Worm (Caenorhabditis elegans) whole organism, young adult: Measurements from ENCODE around the gene ilys-6.

Experiments used
- B0019.2 ChIP-seq: fragments of 200-800 bp; sonication (Bioruptor generic); conservative IDR thresholded peaks from 2 replicates; pipeline ENCODE4 v1.3.6; 2022; ENCODE audit warnings: missing genetic modification reagents, missing genetic modification characterization, missing compliant biosample characterization
- B0035.1 ChIP-seq: sonication (generic microtip); optimal IDR thresholded peaks from 2 replicates; lab custom pipeline; 2016; ENCODE audit warnings: missing genetic modification characterization, mild to moderate bottlenecking, missing compliant biosample characterization, missing genotype, missing genetic modification reagents
- F52B5.7 ChIP-seq: sonication (generic microtip); optimal IDR thresholded peaks from 2 replicates; lab custom pipeline; 2016; ENCODE audit warnings: mild to moderate bottlenecking, missing genetic modification characterization, missing compliant biosample characterization
- F55B11.4 ChIP-seq: sonication (generic microtip); optimal IDR thresholded peaks from 2 replicates; lab custom pipeline; 2016; ENCODE audit warnings: missing compliant biosample characterization, missing genetic modification characterization, borderline replicate concordance; ENCODE audit not compliant: insufficient read depth
- F57A8.1 ChIP-seq: fragments of 200-800 bp; sonication (Bioruptor generic); optimal IDR thresholded peaks from 2 replicates; lab custom pipeline; 2018; ENCODE audit warnings: mild to moderate bottlenecking, missing genetic modification characterization, moderate library complexity, missing compliant biosample characterization
- K11D2.4 ChIP-seq: fragments of 200-800 bp; sonication (Bioruptor generic); IDR thresholded peaks from 2 replicates; pipeline ENCODE4 v1.3.6; 2022; ENCODE audit warnings: missing genetic modification reagents, missing genetic modification characterization, missing compliant biosample characterization
- K12H6.12 ChIP-seq: fragments of 200-800 bp; sonication (Bioruptor generic); optimal IDR thresholded peaks from 2 replicates; lab custom pipeline; 2018; ENCODE audit warnings: mild to moderate bottlenecking, missing genetic modification characterization, missing compliant biosample characterization
- T07F8.4 ChIP-seq: sonication (generic microtip); optimal IDR thresholded peaks from 2 replicates; lab custom pipeline; 2016; ENCODE audit warnings: mild to moderate bottlenecking, missing genetic modification characterization, moderate library complexity, missing compliant biosample characterization
- T26A5.8 ChIP-seq: sonication (generic microtip); optimal IDR thresholded peaks from 2 replicates; lab custom pipeline; 2016; ENCODE audit warnings: missing genetic modification characterization, missing compliant biosample characterization
- Y67H2A.10 ChIP-seq: fragments of 200-800 bp; sonication (Bioruptor generic); conservative IDR thresholded peaks from 2 replicates; pipeline ENCODE4 v1.3.6; 2022; ENCODE audit warnings: missing genetic modification reagents, missing genetic modification characterization, missing compliant biosample characterization
- Y95B8A.8 ChIP-seq: fragments of 200-800 bp; sonication (Bioruptor generic); IDR thresholded peaks from 2 replicates; pipeline ENCODE4 v1.3.6; 2022; ENCODE audit warnings: missing genetic modification reagents, missing genetic modification characterization, missing compliant biosample characterization
- attf-3 ChIP-seq: fragments of 200-800 bp; sonication (Bioruptor generic); conservative IDR thresholded peaks from 2 replicates; pipeline ENCODE4 v1.3.6; 2022; ENCODE audit warnings: missing genetic modification reagents, missing genetic modification characterization, missing compliant biosample characterization
- attf-5 ChIP-seq: fragments of 200-800 bp; sonication (Bioruptor generic); optimal IDR thresholded peaks from 2 replicates; lab custom pipeline; 2018; ENCODE audit warnings: mild to moderate bottlenecking, missing genetic modification characterization, missing compliant biosample characterization
- ccch-3 ChIP-seq: fragments of 200-800 bp; sonication (Bioruptor generic); optimal IDR thresholded peaks from 2 replicates; lab custom pipeline; 2018; ENCODE audit warnings: mild to moderate bottlenecking, missing genetic modification characterization, missing compliant biosample characterization
- cebp-1 ChIP-seq, 2 experiments: fragments of 200-800 bp in 1 of 2; sonication (Bioruptor generic) in 1 of 2; sonication (generic microtip) in 1 of 2; IDR thresholded peaks in 1 of 2; optimal IDR thresholded peaks in 1 of 2; 2 replicates each; pipeline versions ENCODE4 v1.3.6 to Lab custom; 2017 to 2022; ENCODE audit warnings: missing compliant biosample characterization in 2 of 2, missing genetic modification characterization in 2 of 2, mild to moderate bottlenecking in 1 of 2, missing genetic modification reagents in 1 of 2, moderate library complexity in 1 of 2
- ceh-58 ChIP-seq: fragments of 200-800 bp; sonication (Bioruptor generic); IDR thresholded peaks from 2 replicates; pipeline ENCODE4 v1.3.6; 2022; ENCODE audit warnings: missing genetic modification characterization, missing compliant biosample characterization
- ceh-79 ChIP-seq: sonication (generic microtip); optimal IDR thresholded peaks from 2 replicates; lab custom pipeline; 2017; ENCODE audit warnings: mild to moderate bottlenecking, missing genetic modification characterization, missing compliant biosample characterization
- chd-7 ChIP-seq: sonication (generic microtip); optimal IDR thresholded peaks from 2 replicates; lab custom pipeline; 2016; ENCODE audit warnings: mild to moderate bottlenecking, missing genetic modification characterization, moderate library complexity, missing compliant biosample characterization
- dox-1 ChIP-seq: fragments of 200-800 bp; sonication (Bioruptor generic); IDR thresholded peaks from 2 replicates; pipeline ENCODE4 v1.3.6; 2022; ENCODE audit warnings: missing genetic modification reagents, missing genetic modification characterization, missing compliant biosample characterization
- efl-1 ChIP-seq: fragments of 150-350 bp; optimal IDR thresholded peaks from 2 replicates; lab custom pipeline; 2014; ENCODE audit warnings: missing biosample characterization, missing genetic modification reagents, missing genetic modification characterization
- egrh-3 ChIP-seq: fragments of 200-800 bp; sonication (Bioruptor generic); IDR thresholded peaks from 2 replicates; pipeline ENCODE4 v1.3.6; 2022; ENCODE audit warnings: missing genetic modification reagents, missing genetic modification characterization, missing compliant biosample characterization
- ekl-4 ChIP-seq: fragments of 200-800 bp; sonication (Bioruptor generic); IDR thresholded peaks from 2 replicates; pipeline ENCODE4 v1.3.6; 2022; ENCODE audit warnings: missing genetic modification reagents, missing genetic modification characterization, missing compliant biosample characterization
- him-1 ChIP-seq: sonication (generic microtip); optimal IDR thresholded peaks from 2 replicates; lab custom pipeline; 2016; ENCODE audit warnings: missing genotype, missing genetic modification reagents, missing genetic modification characterization, missing compliant biosample characterization
- hlh-12 ChIP-seq: sonication (generic microtip); optimal IDR thresholded peaks from 2 replicates; lab custom pipeline; 2016; ENCODE audit warnings: missing genetic modification characterization, missing compliant biosample characterization
- hmg-1.2 ChIP-seq: fragments of 200-800 bp; sonication (Bioruptor generic); IDR thresholded peaks from 2 replicates; pipeline ENCODE4 v1.3.6; 2022; ENCODE audit warnings: missing genetic modification reagents, missing genetic modification characterization, missing compliant biosample characterization
- hsf-1 ChIP-seq: fragments of 200-800 bp; sonication (Bioruptor generic); IDR thresholded peaks from 2 replicates; pipeline ENCODE4 v1.3.6; 2022; ENCODE audit warnings: missing genetic modification reagents, missing genetic modification characterization, missing compliant biosample characterization
- lin-35 ChIP-seq, 3 experiments: fragments of 150-350 bp in 2 of 3; sonication (generic microtip) in 1 of 3; optimal IDR thresholded peaks; 2 replicates each; lab custom pipeline; 2014 to 2018; ENCODE audit warnings: missing biosample characterization in 3 of 3, missing genetic modification characterization in 3 of 3, missing genetic modification reagents in 3 of 3
- lin-40 ChIP-seq: sonication (generic microtip); optimal IDR thresholded peaks from 2 replicates; lab custom pipeline; 2016; ENCODE audit warnings: missing genetic modification characterization, mild to moderate bottlenecking, missing compliant biosample characterization, missing genotype, missing genetic modification reagents
- lin-54 ChIP-seq: fragments of 200-800 bp; sonication (Bioruptor generic); optimal IDR thresholded peaks from 2 replicates; lab custom pipeline; 2018; ENCODE audit warnings: mild to moderate bottlenecking, missing genetic modification characterization, missing compliant biosample characterization
- lir-1 ChIP-seq: fragments of 200-800 bp; sonication (Bioruptor generic); conservative IDR thresholded peaks from 2 replicates; pipeline ENCODE4 v1.3.6; 2022; ENCODE audit warnings: missing genetic modification reagents, missing genetic modification characterization, missing compliant biosample characterization
- lsl-1 ChIP-seq: fragments of 200-800 bp; sonication (Bioruptor generic); optimal IDR thresholded peaks from 2 replicates; lab custom pipeline; 2018; ENCODE audit warnings: mild to moderate bottlenecking, missing genetic modification characterization, moderate library complexity, missing compliant biosample characterization
- mcd-1 ChIP-seq: fragments of 200-800 bp; sonication (Bioruptor generic); IDR thresholded peaks from 2 replicates; pipeline ENCODE4 v1.3.6; 2022; ENCODE audit warnings: missing genetic modification reagents, missing genetic modification characterization, missing compliant biosample characterization
- mxl-1 ChIP-seq: sonication (generic microtip); optimal IDR thresholded peaks from 2 replicates; lab custom pipeline; 2016; ENCODE audit warnings: missing genetic modification characterization, missing compliant biosample characterization
- nhr-179 ChIP-seq: sonication (generic microtip); optimal IDR thresholded peaks from 2 replicates; lab custom pipeline; 2016; ENCODE audit warnings: mild to moderate bottlenecking, missing genetic modification characterization, missing compliant biosample characterization
- nhr-80 ChIP-seq: sonication (generic microtip); optimal IDR thresholded peaks from 2 replicates; lab custom pipeline; 2016; ENCODE audit warnings: missing genetic modification characterization, missing compliant biosample characterization
- pbrm-1 ChIP-seq: fragments of 200-800 bp; sonication (Bioruptor generic); IDR thresholded peaks from 2 replicates; pipeline ENCODE4 v1.3.6; 2022; ENCODE audit warnings: missing genetic modification reagents, missing genetic modification characterization, missing compliant biosample characterization
- rcor-1 ChIP-seq: fragments of 200-800 bp; sonication (Bioruptor generic); IDR thresholded peaks from 2 replicates; pipeline ENCODE4 v1.3.6; 2022; ENCODE audit warnings: missing genetic modification reagents, missing genetic modification characterization, missing compliant biosample characterization
- sea-2 ChIP-seq: fragments of 200-800 bp; sonication (Bioruptor generic); IDR thresholded peaks from 2 replicates; pipeline ENCODE4 v1.3.6; 2022; ENCODE audit warnings: missing genetic modification characterization, missing compliant biosample characterization
- somi-1 ChIP-seq: fragments of 200-800 bp; sonication (Bioruptor generic); optimal IDR thresholded peaks from 2 replicates; lab custom pipeline; 2018; ENCODE audit warnings: mild to moderate bottlenecking, missing genetic modification characterization, missing compliant biosample characterization
- tbp1 ChIP-seq: fragments of 200-800 bp; sonication (Bioruptor generic); optimal IDR thresholded peaks from 2 replicates; lab custom pipeline; 2018; ENCODE audit warnings: mild to moderate bottlenecking, missing genetic modification characterization, missing compliant biosample characterization
- tbx-9 ChIP-seq: sonication (generic microtip); optimal IDR thresholded peaks from 2 replicates; lab custom pipeline; 2016; ENCODE audit warnings: borderline replicate concordance, missing genetic modification characterization, inconsistent platforms, missing compliant biosample characterization
- tlf-1 ChIP-seq: fragments of 200-800 bp; sonication (Bioruptor generic); optimal IDR thresholded peaks from 2 replicates; lab custom pipeline; 2018; ENCODE audit warnings: mild to moderate bottlenecking, missing genetic modification characterization, missing compliant biosample characterization
- xnd-1 ChIP-seq: sonication (generic microtip); optimal IDR thresholded peaks from 2 replicates; lab custom pipeline; 2016; ENCODE audit warnings: missing genotype, missing genetic modification reagents, missing genetic modification characterization, missing compliant biosample characterization
- zfh-2 ChIP-seq: fragments of 200-800 bp; sonication (Bioruptor generic); conservative IDR thresholded peaks from 2 replicates; pipeline ENCODE4 v1.3.6; 2022; ENCODE audit warnings: missing genetic modification reagents, missing genetic modification characterization, missing compliant biosample characterization
- ztf-28 ChIP-seq: fragments of 200-800 bp; sonication (Bioruptor generic); IDR thresholded peaks from 2 replicates; pipeline ENCODE4 v1.3.6; 2022; ENCODE audit warnings: missing genetic modification reagents, missing genetic modification characterization, missing compliant biosample characterization

The ilys-6 gene

DNA sequence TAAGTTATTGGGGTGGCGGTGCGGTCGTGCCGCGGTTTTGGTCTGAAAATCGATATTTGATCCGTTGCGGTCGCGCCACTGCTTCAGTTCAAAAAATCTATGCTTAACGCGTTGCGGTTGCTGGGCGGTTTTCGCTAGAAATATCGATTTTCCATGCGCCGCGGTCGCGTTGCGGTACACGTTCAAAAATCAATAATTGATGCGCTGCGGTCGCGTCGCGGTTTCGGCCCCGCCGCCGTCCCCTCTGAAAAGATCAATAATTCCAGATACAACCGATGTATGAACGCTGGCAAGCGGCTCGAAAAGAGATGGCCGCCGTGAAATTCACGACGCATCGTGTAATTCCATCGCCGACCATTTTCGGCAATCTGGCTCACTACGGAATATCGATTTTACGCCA lies 22.5 kb downstream of the ilys-6 start:
- TF ChIP-seq F57A8.1 (GFP tag; lab: Kevin White, UChicago) (no peak), Y95B8A.8 (no peak), ccch-3 (GFP tag; lab: Kevin White, UChicago) (no peak), lin-35 (GFP tag; optimal IDR thresholded peaks at IDR 0.05; lab: Kevin White, UChicago) (no peak), zfh-2 (GFP tag; lab: Robert Waterston, UW) (peak; percentile 59), xnd-1 (no peak), hsf-1 (GFP tag; lab: Robert Waterston, UW) (no peak), B0019.2 (GFP tag; lab: Robert Waterston, UW) (no peak)

- TF ChIP-seq ceh-79 (tag; lab: Kevin White, UChicago) (no peak), him-1 (tag; lab: Kevin White, UChicago) (no peak), efl-1 (GFP tag; lab: Kevin White, UChicago) (no peak), B0035.1 (tag; lab: Kevin White, UChicago) (no peak), T07F8.4 (tag; lab: Kevin White, UChicago) (no peak), lin-40 (tag; lab: Kevin White, UChicago) (no peak), F55B11.4 (tag; lab: Kevin White, UChicago) (no peak), rcor-1 (GFP tag; lab: Robert Waterston, UW) (no peak), tbp1 (GFP tag; lab: Kevin White, UChicago) (no peak), pbrm-1 (GFP tag; lab: Robert Waterston, UW) (no peak), lir-1 (GFP tag; lab: Robert Waterston, UW) (no peak), lsl-1 (GFP tag; lab: Kevin White, UChicago) (no peak), ztf-28 (no peak)
- TF ChIP-seq, all 124 proteins: peak for 0
These were observed 23.5 kb downstream of the ilys-6 start, which contains the start of gene F35F11.2 for ce11 chrIV:4039984-4040383. Gene F35F11.2, plus strand, starts transcription at chrIV:4040284.

DNA sequence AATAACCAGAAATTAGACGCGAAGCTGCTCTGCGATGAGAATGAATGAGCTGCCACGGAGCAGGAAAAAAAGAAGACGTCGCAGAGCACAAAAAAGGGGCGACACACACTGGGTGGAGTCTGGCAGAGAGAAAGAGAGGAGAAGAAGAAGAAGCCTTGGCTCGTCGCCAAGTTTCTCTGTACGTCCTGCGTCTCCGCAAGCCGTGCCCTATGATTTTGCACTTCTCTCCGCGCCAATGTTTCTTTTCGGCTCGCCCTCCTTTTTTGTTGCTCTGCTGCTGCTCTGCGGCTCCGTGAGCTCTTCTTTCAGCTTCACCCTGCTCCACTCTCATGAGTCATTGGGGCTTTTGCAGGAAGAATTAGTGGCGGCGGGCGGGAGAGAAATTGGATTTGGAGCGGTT lies 28.6 kb downstream of the ilys-6 start, which contains the start of gene hlh-30:
Gene hlh-30 (minus strand): TSS at position 69 of the 400 bp plus-strand sequence.
- TF ChIP-seq hlh-12 (tag; lab: Kevin White, UChicago) = no peak
- no peak for TF ChIP-seq F52B5.7 (tag; lab: Kevin White, UChicago)
- no peak for TF ChIP-seq nhr-179 (tag; lab: Kevin White, UChicago)
- TF ChIP-seq hmg-1.2 = peak; percentile 57; the same call in 1 of the 2 replicates
- peak; percentile 36 for TF ChIP-seq attf-5 (GFP tag; lab: Kevin White, UChicago)
- no peak for TF ChIP-seq ekl-4 (GFP tag; lab: Robert Waterston, UW)
- no peak for TF ChIP-seq cebp-1 (GFP tag; IDR thresholded peaks at IDR 0.05; lab: Robert Waterston, UW)
- peak; percentile 49 for TF ChIP-seq cebp-1 (tag; optimal IDR thresholded peaks at IDR 0.05; lab: Kevin White, UChicago)
- peak; percentile 36 for TF ChIP-seq nhr-80 (tag; lab: Kevin White, UChicago)
- no peak for TF ChIP-seq K11D2.4 (GFP tag; lab: Robert Waterston, UW)
- no peak for TF ChIP-seq sea-2
- TF ChIP-seq Y67H2A.10 (GFP tag; lab: Robert Waterston, UW) = no peak
- peak; percentile 61 for TF ChIP-seq egrh-3
- no peak for TF ChIP-seq tlf-1 (GFP tag; lab: Kevin White, UChicago)
- no peak for TF ChIP-seq efl-1 (GFP tag; lab: Kevin White, UChicago)
- TF ChIP-seq lin-35 (GFP tag; optimal IDR thresholded peaks at IDR 0.05; lab: Kevin White, UChicago) = peak in 1 of 3 experiments; percentile 56
- peak; percentile 96 for TF ChIP-seq zfh-2 (GFP tag; lab: Robert Waterston, UW)
- no peak for TF ChIP-seq rcor-1 (GFP tag; lab: Robert Waterston, UW)
- TF ChIP-seq lin-54 (GFP tag; lab: Kevin White, UChicago) = no peak
- 0 out of 2 replicates have a peak, but pooled peaks have one; percentile 45 for TF ChIP-seq ceh-58 (GFP tag; lab: Robert Waterston, UW)
- TF ChIP-seq somi-1 (GFP tag; lab: Kevin White, UChicago) = peak; percentile 22
- TF ChIP-seq tbx-9 (tag; lab: Kevin White, UChicago) = no peak
- peak; percentile 56 for TF ChIP-seq mcd-1 (GFP tag; lab: Robert Waterston, UW)
- TF ChIP-seq F55B11.4 (tag; lab: Kevin White, UChicago) = no peak
- TF ChIP-seq dox-1 (GFP tag; lab: Robert Waterston, UW) = peak; percentile 63; the same call in 1 of the 2 replicates
- TF ChIP-seq chd-7 (tag; lab: Kevin White, UChicago) = peak; percentile 27
- no peak for TF ChIP-seq pbrm-1 (GFP tag; lab: Robert Waterston, UW)
- no peak for TF ChIP-seq mxl-1 (tag; lab: Kevin White, UChicago)
- peak; percentile 8; the same call in 1 of the 2 replicates for TF ChIP-seq attf-3 (GFP tag; lab: Robert Waterston, UW)
- peak; percentile 18 for TF ChIP-seq K12H6.12 (tag; lab: Kevin White, UChicago)
- no peak for TF ChIP-seq T26A5.8 (tag; lab: Kevin White, UChicago)
